Fruit fly (Drosophila melanogaster): ENCODE data around the gene CG32037.

The CG32037 gene

DNA sequence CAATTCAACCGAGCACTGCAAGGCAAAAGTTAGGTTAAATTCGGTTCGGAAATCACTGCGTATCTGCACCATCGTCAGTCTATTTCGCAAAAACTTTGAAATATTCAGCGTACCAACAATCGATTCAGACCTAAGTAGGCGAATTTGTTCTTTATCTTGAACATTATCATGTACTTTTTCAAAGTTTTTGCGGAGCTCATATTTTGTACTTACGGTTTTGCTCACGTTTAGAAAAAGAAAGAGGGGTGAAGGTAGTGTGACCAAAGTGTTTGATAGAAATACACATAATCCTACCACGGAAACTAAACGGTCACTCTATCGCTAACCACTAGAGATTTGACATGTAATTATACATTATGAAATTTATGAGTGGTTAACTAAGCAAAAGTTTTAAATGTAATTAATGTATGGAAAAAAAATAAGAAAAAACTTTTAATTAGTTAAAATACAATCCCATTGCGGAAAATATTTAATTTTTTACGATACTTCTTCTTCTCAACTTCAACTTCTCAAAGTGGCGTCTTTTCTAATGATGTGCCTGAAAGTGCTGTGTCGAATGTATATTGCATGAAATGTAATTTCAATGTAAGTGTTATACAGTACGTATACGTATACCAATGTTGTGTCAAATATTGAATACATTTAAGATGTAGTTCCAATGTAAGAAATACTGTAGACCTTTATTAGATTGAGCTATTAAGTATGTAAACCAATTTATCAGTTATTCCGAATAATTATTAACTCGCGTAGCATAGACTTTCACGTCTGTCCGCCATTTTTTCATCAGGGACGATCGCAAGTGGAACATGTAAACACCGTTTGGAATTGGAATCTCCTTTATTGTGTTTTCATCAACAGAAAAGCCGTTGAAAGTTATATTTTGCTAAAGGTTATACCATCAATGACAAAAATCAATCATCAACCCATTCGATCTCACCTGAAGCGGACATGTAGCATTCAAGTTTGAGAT lies 19.6 kb upstream of the CG32037 start, which contains the start of gene RpS9 (continued):
- TF ChIP-seq CG12104 (GFP tag; optimal IDR thresholded peaks at IDR 0.05) (no peak), insv (GFP tag; optimal IDR thresholded peaks at IDR 0.05) (peak in 1 of 2 experiments; percentile 38), CG10321 (GFP tag; IDR thresholded peaks at IDR 0.05) (no peak), NC2β (GFP tag; optimal IDR thresholded peaks at IDR 0.05) (peak; percentile 78), CG1529 (GFP tag; optimal IDR thresholded peaks at IDR 0.05) (no peak), Adf1 (GFP tag; IDR thresholded peaks at IDR 0.05) (no peak), ash1 (GFP tag; optimal IDR thresholded peaks at IDR 0.05) (no peak), CG18599 (GFP tag; optimal IDR thresholded peaks at IDR 0.05) (no peak), pzg (GFP tag; optimal IDR thresholded peaks at IDR 0.05) (peak; percentile 61), sc (optimal IDR thresholded peaks at IDR 0.05) (no peak), sc (GFP tag; optimal IDR thresholded peaks at IDR 0.05) (no peak), CkIIα-i1 (GFP tag; IDR thresholded peaks at IDR 0.05) (no peak), Taf1 (GFP tag; IDR thresholded peaks at IDR 0.05) (no peak), hkb (optimal IDR thresholded peaks at IDR 0.05) (no peak), hkb (GFP tag; IDR thresholded peaks at IDR 0.05) (0 out of 2 replicates have a peak, but pooled peaks have one; percentile 25), sug (tag; optimal IDR thresholded peaks at IDR 0.05) (peak; percentile 39), CG11456 (GFP tag; IDR thresholded peaks at IDR 0.05) (no peak), CG17328 (GFP tag; IDR thresholded peaks at IDR 0.05) (no peak), gcm (GFP tag; optimal IDR thresholded peaks at IDR 0.05) (peak; percentile 36), ems (GFP tag; optimal IDR thresholded peaks at IDR 0.05) (no peak), CG6689 (GFP tag; IDR thresholded peaks at IDR 0.05) (no peak), scrt (GFP tag; optimal IDR thresholded peaks at IDR 0.05) (peak; percentile 61), CG18619 (GFP tag; optimal IDR thresholded peaks at IDR 0.05) (peak; percentile 20), CG3726 (GFP tag; IDR thresholded peaks at IDR 0.05) (no peak), CG9437 (GFP tag; optimal IDR thresholded peaks at IDR 0.05) (peak; percentile 47), chn (GFP tag; optimal IDR thresholded peaks at IDR 0.05) (no peak), gce (GFP tag; IDR thresholded peaks at IDR 0.05) (no peak), fru (optimal IDR thresholded peaks at IDR 0.05) (no peak), CG9817 (tag; optimal IDR thresholded peaks at IDR 0.05) (no peak), CG9797 (GFP tag; optimal IDR thresholded peaks at IDR 0.05) (peak; percentile 74), zfh2 (GFP tag; optimal IDR thresholded peaks at IDR 0.05) (no peak), usp (GFP tag; optimal IDR thresholded peaks at IDR 0.05) (no peak), Side (GFP tag; optimal IDR thresholded peaks at IDR 0.05) (peak; percentile 14), Dll (GFP tag; IDR thresholded peaks at IDR 0.05; ENCODE audit: partially characterized antibody) (no peak), CG31365 (tag; optimal IDR thresholded peaks at IDR 0.05) (peak; percentile 4), inv (GFP tag; IDR thresholded peaks at IDR 0.05; ENCODE audit: partially characterized antibody) (no peak), Mes4 (GFP tag; optimal IDR thresholded peaks at IDR 0.05) (peak; percentile 68), Bdp1 (GFP tag; optimal IDR thresholded peaks at IDR 0.05) (no peak), h (optimal IDR thresholded peaks at IDR 0.05) (no peak), nerfin-2 (GFP tag; IDR thresholded peaks at IDR 0.05; ENCODE audit: partially characterized antibody) (peak; percentile 26; the same call in 1 of the 2 replicates), cad (GFP tag; optimal IDR thresholded peaks at IDR 0.05) (no peak), CG15479 (GFP tag; optimal IDR thresholded peaks at IDR 0.05) (no peak), eyg (GFP tag; optimal IDR thresholded peaks at IDR 0.05) (no peak), CG33213 (GFP tag; optimal IDR thresholded peaks at IDR 0.05) (peak; percentile 54), CG3281 (GFP tag; optimal IDR thresholded peaks at IDR 0.05) (peak; percentile 68), dmrt99B (tag; optimal IDR thresholded peaks at IDR 0.05) (peak; percentile 13), pita (GFP tag; optimal IDR thresholded peaks at IDR 0.05) (peak; percentile 53), Hand (GFP tag; optimal IDR thresholded peaks at IDR 0.05) (peak; percentile 0), CG11398 (GFP tag; optimal IDR thresholded peaks at IDR 0.05) (no peak), CG11695 (GFP tag; IDR thresholded peaks at IDR 0.05) (0 out of 3 replicates have a peak, but pooled peaks have one; percentile 11)

Measured in whole organism, embryonic.